Worm (Caenorhabditis elegans): ENCODE results near the gene mdt-27.

DNA sequence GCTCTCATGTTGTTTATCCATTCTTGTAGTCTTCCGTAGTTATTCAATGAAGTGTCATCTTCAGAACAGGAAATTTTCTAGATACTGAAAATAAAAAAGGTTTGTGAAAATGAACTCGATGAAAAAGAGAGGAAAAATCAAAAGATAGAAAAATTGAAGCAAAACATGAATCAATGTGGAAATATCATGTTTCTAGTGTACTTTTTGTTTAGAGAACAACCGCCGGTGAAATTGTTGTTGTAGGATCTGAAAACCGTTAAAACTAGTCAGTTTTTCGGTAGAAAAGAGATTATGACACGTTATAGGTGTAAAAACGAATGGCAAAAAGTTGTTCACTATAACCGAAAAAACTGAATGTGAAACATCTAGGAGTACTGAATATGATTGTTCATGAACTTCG, 3.7 kb upstream of the mdt-27 start, which contains the start of gene pacs-1:
- TF ChIP-seq nhr-237 (tag; optimal IDR thresholded peaks at IDR 0.05) = no peak
- no peak for TF ChIP-seq ama-1 (optimal IDR thresholded peaks at IDR 0.05)
- no peak for TF ChIP-seq unc-86 (tag; optimal IDR thresholded peaks at IDR 0.05)
- no peak for TF ChIP-seq efl-3 (GFP tag; optimal IDR thresholded peaks at IDR 0.05)
- TF ChIP-seq dpl-1 (GFP tag; optimal IDR thresholded peaks at IDR 0.05) = no peak
- no peak for TF ChIP-seq ceh-8 (GFP tag; optimal IDR thresholded peaks at IDR 0.05)
- TF ChIP-seq aly-2 (tag; optimal IDR thresholded peaks at IDR 0.05) = no peak
- no peak for TF ChIP-seq unc-62 (GFP tag; optimal IDR thresholded peaks at IDR 0.05)
